Worm (Caenorhabditis elegans) whole organism, L3 larva: ENCODE results near the gene C26B2.7.

Source experiments
- R02D3.7 ChIP-seq: fragments of 150-350 bp; optimal IDR thresholded peaks from 2 replicates; lab custom pipeline; 2014; ENCODE audit warnings: missing biosample characterization, missing genetic modification characterization
- ZK546.5 ChIP-seq: sonication (generic microtip); optimal IDR thresholded peaks from 2 replicates; lab custom pipeline; 2017; ENCODE audit warnings: missing biosample characterization, missing genetic modification characterization
- aly-2 ChIP-seq: fragments of 150-350 bp; optimal IDR thresholded peaks from 2 replicates; lab custom pipeline; 2014; ENCODE audit warnings: missing biosample characterization, missing genetic modification characterization
- ama-1 ChIP-seq: fragments of 150-350 bp; optimal IDR thresholded peaks from 2 replicates; lab custom pipeline; 2018
- ceh-16 ChIP-seq: sonication (generic microtip); optimal IDR thresholded peaks from 2 replicates; lab custom pipeline; 2017; ENCODE audit warnings: missing biosample characterization, missing genetic modification characterization
- ceh-28 ChIP-seq: fragments of 150-350 bp; optimal IDR thresholded peaks from 2 replicates; lab custom pipeline; 2014; ENCODE audit warnings: missing biosample characterization, missing genetic modification reagents, missing genetic modification characterization
- ceh-82 ChIP-seq: fragments of 150-350 bp; optimal IDR thresholded peaks from 2 replicates; lab custom pipeline; 2014; ENCODE audit warnings: missing biosample characterization, missing genetic modification characterization
- ceh-9 ChIP-seq: sonication (generic microtip); optimal IDR thresholded peaks from 2 replicates; lab custom pipeline; 2018; ENCODE audit warnings: missing biosample characterization, missing genetic modification characterization
- daf-12 ChIP-seq: fragments of 150-350 bp; optimal IDR thresholded peaks from 2 replicates; lab custom pipeline; 2014; ENCODE audit warnings: missing biosample characterization, missing genetic modification reagents, missing genetic modification characterization
- egl-27 ChIP-seq: sonication (generic microtip); optimal IDR thresholded peaks from 4 replicates; lab custom pipeline; 2017; ENCODE audit warnings: missing biosample characterization, missing genetic modification reagents, missing genetic modification characterization
- egl-5 ChIP-seq: fragments of 150-350 bp; optimal IDR thresholded peaks from 2 replicates; lab custom pipeline; 2017; ENCODE audit warnings: missing biosample characterization, missing genetic modification reagents, missing genetic modification characterization, inconsistent platforms
- elt-1 ChIP-seq: fragments of 150-350 bp; optimal IDR thresholded peaks from 2 replicates; lab custom pipeline; 2014; ENCODE audit warnings: missing biosample characterization, missing genetic modification characterization
- elt-2 ChIP-seq: sonication (generic microtip); optimal IDR thresholded peaks from 2 replicates; lab custom pipeline; 2016; ENCODE audit warnings: missing genetic modification reagents, mild to moderate bottlenecking, missing genetic modification characterization, missing compliant biosample characterization
- elt-3 ChIP-seq, 3 experiments: fragments of 150-350 bp in 1 of 3; sonication (generic microtip) in 2 of 3; optimal IDR thresholded peaks; 2 replicates in 2 of 3; 4 replicates in 1 of 3; lab custom pipeline; 2014 to 2017; ENCODE audit warnings: missing biosample characterization in 3 of 3, missing genetic modification characterization in 3 of 3
- eor-1 ChIP-seq, 2 experiments: fragments of 150-350 bp; optimal IDR thresholded peaks; 2 replicates each; lab custom pipeline; 2014 to 2018; ENCODE audit warnings: missing biosample characterization in 2 of 2, missing genetic modification characterization in 2 of 2
- fkh-2 ChIP-seq: fragments of 150-350 bp; optimal IDR thresholded peaks from 2 replicates; lab custom pipeline; 2014; ENCODE audit warnings: missing biosample characterization, missing genetic modification reagents, missing genetic modification characterization
- fos-1 ChIP-seq: fragments of 150-350 bp; optimal IDR thresholded peaks from 2 replicates; lab custom pipeline; 2014; ENCODE audit warnings: missing biosample characterization, missing genetic modification characterization
- hmg-11 ChIP-seq: sonication (generic microtip); optimal IDR thresholded peaks from 2 replicates; lab custom pipeline; 2016; ENCODE audit warnings: missing genetic modification characterization, missing compliant biosample characterization
- jun-1 ChIP-seq: fragments of 150-350 bp; optimal IDR thresholded peaks from 2 replicates; lab custom pipeline; 2014; ENCODE audit warnings: missing biosample characterization, missing genetic modification reagents, missing genetic modification characterization
- lin-15B ChIP-seq: fragments of 150-350 bp; optimal IDR thresholded peaks from 2 replicates; lab custom pipeline; 2014; ENCODE audit warnings: missing biosample characterization, missing genetic modification characterization
- lsy-12 ChIP-seq: sonication (generic microtip); optimal IDR thresholded peaks from 2 replicates; lab custom pipeline; 2016; ENCODE audit warnings: mild to moderate bottlenecking, missing genetic modification characterization, missing compliant biosample characterization
- mdl-1 ChIP-seq: fragments of 150-350 bp; optimal IDR thresholded peaks from 2 replicates; lab custom pipeline; 2014; ENCODE audit warnings: missing biosample characterization, missing genetic modification characterization
- nfya-1 ChIP-seq: sonication (generic microtip); optimal IDR thresholded peaks from 2 replicates; lab custom pipeline; 2017; ENCODE audit warnings: missing genetic modification characterization, mild to moderate bottlenecking, missing compliant biosample characterization, antibody characterized with exemption, moderate library complexity; ENCODE audit not compliant: insufficient read depth
- nhr-11 ChIP-seq: fragments of 150-350 bp; optimal IDR thresholded peaks from 2 replicates; lab custom pipeline; 2014; ENCODE audit warnings: missing biosample characterization, missing genetic modification characterization
- nhr-12 ChIP-seq: fragments of 150-350 bp; optimal IDR thresholded peaks from 2 replicates; lab custom pipeline; 2014; ENCODE audit warnings: missing biosample characterization, missing genetic modification characterization
- nhr-237 ChIP-seq: fragments of 150-350 bp; optimal IDR thresholded peaks from 2 replicates; lab custom pipeline; 2014; ENCODE audit warnings: missing biosample characterization, missing genetic modification characterization
- nhr-25 ChIP-seq: sonication (generic microtip); optimal IDR thresholded peaks from 2 replicates; lab custom pipeline; 2017; ENCODE audit warnings: missing biosample characterization, missing genetic modification characterization
- nhr-43 ChIP-seq: sonication (generic microtip); optimal IDR thresholded peaks from 2 replicates; lab custom pipeline; 2016; ENCODE audit warnings: mild to moderate bottlenecking, missing genetic modification characterization, missing compliant biosample characterization; ENCODE audit not compliant: poor library complexity, severe bottlenecking
- nhr-67 ChIP-seq: fragments of 150-350 bp; optimal IDR thresholded peaks from 2 replicates; lab custom pipeline; 2014; ENCODE audit warnings: missing biosample characterization, missing genetic modification characterization
- nhr-76 ChIP-seq: fragments of 150-350 bp; sonication (generic microtip); optimal IDR thresholded peaks from 5 replicates; lab custom pipeline; 2014; ENCODE audit warnings: missing biosample characterization, missing genetic modification characterization
- nhr-77 ChIP-seq: fragments of 150-350 bp; optimal IDR thresholded peaks from 2 replicates; lab custom pipeline; 2014; ENCODE audit warnings: missing biosample characterization, missing genetic modification characterization
- pha-4 ChIP-seq: fragments of 150-350 bp; optimal IDR thresholded peaks from 2 replicates; lab custom pipeline; 2014; ENCODE audit warnings: missing biosample characterization, missing genetic modification reagents, missing genetic modification characterization
- pqm-1 ChIP-seq: fragments of 150-350 bp; optimal IDR thresholded peaks from 2 replicates; lab custom pipeline; 2017; ENCODE audit warnings: missing biosample characterization, missing genetic modification characterization, inconsistent platforms
- sea-2 ChIP-seq: fragments of 150-350 bp; sonication (generic microtip); optimal IDR thresholded peaks from 4 replicates; lab custom pipeline; 2014; ENCODE audit warnings: missing biosample characterization, missing genetic modification reagents, missing genetic modification characterization
- skn-1 ChIP-seq: fragments of 150-350 bp; optimal IDR thresholded peaks from 2 replicates; lab custom pipeline; 2014; ENCODE audit warnings: missing biosample characterization, missing genetic modification characterization
- snpc-4 ChIP-seq: fragments of 150-350 bp; optimal IDR thresholded peaks from 2 replicates; lab custom pipeline; 2014; ENCODE audit warnings: missing biosample characterization, missing genetic modification characterization
- tbx-2 ChIP-seq: sonication (generic microtip); optimal IDR thresholded peaks from 2 replicates; lab custom pipeline; 2016; ENCODE audit warnings: mild to moderate bottlenecking, missing genetic modification characterization, missing compliant biosample characterization
- unc-39 ChIP-seq: sonication (generic microtip); optimal IDR thresholded peaks from 4 replicates; lab custom pipeline; 2017; ENCODE audit warnings: missing biosample characterization, missing genetic modification characterization
- unc-62 ChIP-seq: fragments of 150-350 bp; sonication (generic microtip); optimal IDR thresholded peaks from 4 replicates; lab custom pipeline; 2014; ENCODE audit warnings: missing biosample characterization, missing genetic modification reagents, missing genetic modification characterization
- ztf-4 ChIP-seq: fragments of 150-350 bp; optimal IDR thresholded peaks from 2 replicates; lab custom pipeline; 2014; ENCODE audit warnings: missing biosample characterization, missing genetic modification characterization

The C26B2.7 gene

ce11 chrIV:7988385-7988784 lies 27.7 kb upstream of the C26B2.7 start, which contains the start of gene col-115:
col-115 (plus strand) TSS chrIV:7988685.
- TF ChIP-seq nhr-77 (tag; lab: Kevin White, UChicago) (no peak), ceh-82 (tag; lab: Kevin White, UChicago) (no peak), skn-1 (tag; lab: Kevin White, UChicago) (no peak), unc-62 (GFP tag; lab: Kevin White, UChicago) (no peak), nhr-12 (tag; lab: Kevin White, UChicago) (no peak), ZK546.5 (tag; lab: Kevin White, UChicago) (no peak), eor-1 (tag; optimal IDR thresholded peaks at IDR 0.05; lab: Kevin White, UChicago) (no peak), tbx-2 (tag; lab: Kevin White, UChicago) (no peak), lsy-12 (tag; lab: Kevin White, UChicago) (no peak), sea-2 (GFP tag; lab: Kevin White, UChicago) (no peak), elt-2 (tag; lab: Kevin White, UChicago) (no peak), nfya-1 (tag; lab: Kevin White, UChicago) (no peak), fkh-2 (no peak), fos-1 (tag; lab: Kevin White, UChicago) (no peak), egl-27 (tag; lab: Kevin White, UChicago) (no peak)
- TF ChIP-seq, all 47 proteins: peak for 0

ce11 chrIV:7994715-7995114 lies 21.4 kb upstream of the C26B2.7 start:
- TF ChIP-seq elt-1 (tag; lab: Kevin White, UChicago) (no peak), ztf-4 (no peak), jun-1 (no peak), elt-3 (tag; optimal IDR thresholded peaks at IDR 0.05; lab: Kevin White, UChicago) (no peak), nhr-11 (no peak), unc-39 (tag; lab: Kevin White, UChicago) (no peak), tbx-2 (tag; lab: Kevin White, UChicago) (no peak), R02D3.7 (tag; lab: Kevin White, UChicago) (no peak), lsy-12 (tag; lab: Kevin White, UChicago) (no peak), ceh-28 (no peak), aly-2 (no peak), ceh-9 (tag; lab: Kevin White, UChicago) (no peak), ceh-16 (tag; lab: Kevin White, UChicago) (no peak), ama-1 (lab: Kevin White, UChicago) (no peak), hmg-11 (tag; lab: Kevin White, UChicago) (no peak), unc-62 (GFP tag; lab: Kevin White, UChicago) (no peak), snpc-4 (no peak), pqm-1 (tag; lab: Kevin White, UChicago) (no peak), lin-15B (tag; lab: Kevin White, UChicago) (no peak), nhr-12 (tag; lab: Kevin White, UChicago) (no peak)

- TF ChIP-seq aly-2, result no peak
- no peak for TF ChIP-seq unc-62 (GFP tag; lab: Kevin White, UChicago)
- TF ChIP-seq snpc-4, result no peak
These were observed 15.3 kb upstream of the C26B2.7 start for ce11 chrIV:8000763-8001162.

- TF ChIP-seq daf-12 (tag; lab: Kevin White, UChicago), result no peak
- no peak for TF ChIP-seq unc-39 (tag; lab: Kevin White, UChicago)
These were observed 12.1 kb upstream of the C26B2.7 start, which contains the start of gene rig-4 for ce11 chrIV:8004019-8004418. rig-4 (minus strand) TSS chrIV:8004119.

- TF ChIP-seq pha-4 (tag; lab: Kevin White, UChicago), result peak; percentile 76
- no peak for TF ChIP-seq nhr-237
- peak; percentile 72 for TF ChIP-seq elt-2 (tag; lab: Kevin White, UChicago)
These were observed 10.7 kb upstream of the C26B2.7 start for ce11 chrIV:8005376-8005775.

ce11 chrIV:8006161-8006560 lies 9.9 kb upstream of the C26B2.7 start:
- TF ChIP-seq lsy-12 (tag; lab: Kevin White, UChicago) (no peak), ceh-82 (tag; lab: Kevin White, UChicago) (no peak), mdl-1 (no peak), R02D3.7 (tag; lab: Kevin White, UChicago) (no peak), egl-27 (tag; lab: Kevin White, UChicago) (no peak), egl-5 (tag; lab: Kevin White, UChicago) (no peak), sea-2 (GFP tag; lab: Kevin White, UChicago) (no peak), ZK546.5 (tag; lab: Kevin White, UChicago) (no peak), daf-12 (tag; lab: Kevin White, UChicago) (no peak), elt-3 (tag; optimal IDR thresholded peaks at IDR 0.05; lab: Kevin White, UChicago) (no peak), nhr-43 (tag; lab: Kevin White, UChicago) (no peak), nhr-67 (tag; lab: Kevin White, UChicago) (no peak), nhr-76 (tag; lab: Kevin White, UChicago) (no peak), ceh-9 (tag; lab: Kevin White, UChicago) (no peak), nhr-77 (tag; lab: Kevin White, UChicago) (no peak), nhr-25 (no peak), aly-2 (no peak), snpc-4 (no peak)
- TF ChIP-seq, all 47 proteins: peak for 0
